Worm (Caenorhabditis elegans) whole organism, midembryonic: Measurements from ENCODE around the gene Y34B4A.10.

Experiments used
- cog-1 ChIP-seq: sonication (generic microtip); optimal IDR thresholded peaks from 2 replicates; lab custom pipeline; 2016; ENCODE audit warnings: missing genetic modification characterization, missing compliant biosample characterization
- ref-1 ChIP-seq: fragments of 200-800 bp; sonication (Bioruptor generic); conservative IDR thresholded peaks from 2 replicates; pipeline ENCODE4 v1.3.6; 2022; ENCODE audit warnings: missing genetic modification reagents, missing genetic modification characterization, missing compliant biosample characterization

DNA sequence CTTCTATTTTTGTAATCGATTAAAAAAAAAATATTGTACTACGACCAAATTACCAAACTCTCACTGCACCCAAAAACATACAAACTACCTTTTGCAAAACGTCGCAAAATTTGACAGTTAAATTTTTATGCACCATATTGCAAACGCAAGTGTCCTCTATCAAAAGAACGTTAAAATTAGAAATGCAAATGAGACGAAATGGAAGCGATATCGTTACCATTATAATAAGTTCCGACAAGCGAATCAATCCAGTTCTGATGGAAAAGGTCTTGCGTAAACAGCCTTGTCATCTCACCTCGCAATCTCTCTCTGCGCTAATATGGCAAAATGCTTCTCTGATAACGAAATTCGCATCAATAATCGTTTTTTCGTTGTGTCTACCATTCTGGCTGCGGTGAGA, 18.4 kb downstream of the Y34B4A.10 start:
- no peak for TF ChIP-seq cog-1 (tag; lab: Kevin White, UChicago)
- TF ChIP-seq ref-1 (GFP tag; lab: Robert Waterston, UW), result no peak
